Worm (Caenorhabditis elegans): Measurements from ENCODE around the gene sec-61.G.

Gene sec-61.G

DNA sequence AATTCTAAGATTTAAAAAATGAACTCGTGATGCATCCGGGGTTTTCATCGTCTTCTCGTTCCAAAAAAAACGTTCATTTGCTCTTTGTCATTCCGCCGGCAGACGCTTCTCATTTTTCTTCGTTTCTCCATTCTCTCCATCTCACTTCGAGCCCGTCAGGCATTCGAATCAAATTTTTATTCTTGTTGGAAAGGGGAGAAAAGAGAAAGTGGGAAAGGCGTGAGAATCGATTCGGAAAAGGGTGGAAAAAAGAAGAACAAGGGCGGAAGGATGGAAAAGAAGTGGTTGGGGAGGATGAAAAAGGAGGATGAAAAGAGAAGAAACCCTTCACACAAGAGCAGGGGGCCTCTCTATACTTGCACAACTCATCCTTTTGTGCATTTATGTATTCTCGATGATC, 7.9 kb upstream of the sec-61.G start (continued):
- no peak for TF ChIP-seq Y75B8A.6 (GFP tag; IDR thresholded peaks at IDR 0.05)
- TF ChIP-seq nhr-11 (tag; optimal IDR thresholded peaks at IDR 0.05) = no peak
- peak; percentile 87 for TF ChIP-seq aha-1 (tag)
- no peak for TF ChIP-seq nhr-10 (tag; optimal IDR thresholded peaks at IDR 0.05)
- TF ChIP-seq mep-1 (tag; optimal IDR thresholded peaks at IDR 0.05) = peak; percentile 32
- TF ChIP-seq daf-8 (GFP tag; IDR thresholded peaks at IDR 0.05) = no peak
- TF ChIP-seq lsy-2 (tag; optimal IDR thresholded peaks at IDR 0.05) = peak in 1 of 2 experiments; percentile 3
- no peak for TF ChIP-seq egl-43 (GFP tag; IDR thresholded peaks at IDR 0.05)
- no peak for TF ChIP-seq ceh-82 (tag; optimal IDR thresholded peaks at IDR 0.05)
- no peak for TF ChIP-seq T26A8.4 (GFP tag; IDR thresholded peaks at IDR 0.05)
- TF ChIP-seq cey-2 (tag; optimal IDR thresholded peaks at IDR 0.05; ENCODE audit: borderline replicate concordance, insufficient read depth) = no peak
- TF ChIP-seq mdl-1 (tag; optimal IDR thresholded peaks at IDR 0.05) = peak in 1 of 2 experiments; percentile 8
- TF ChIP-seq snpc-1.2 (GFP tag; IDR thresholded peaks at IDR 0.05) = no peak
- TF ChIP-seq hif-1 (tag; optimal IDR thresholded peaks at IDR 0.05) = no peak
- no peak for TF ChIP-seq zag-1 (tag; optimal IDR thresholded peaks at IDR 0.05)
- no peak for TF ChIP-seq aly-2 (tag; optimal IDR thresholded peaks at IDR 0.05)
- TF ChIP-seq ces-1 (GFP tag; optimal IDR thresholded peaks at IDR 0.05) = no peak
- TF ChIP-seq unc-130 (GFP tag; optimal IDR thresholded peaks at IDR 0.05) = no peak
- 0 out of 2 replicates have a peak, but pooled peaks have one; percentile 12 for TF ChIP-seq ceh-20 (GFP tag; IDR thresholded peaks at IDR 0.05)
- TF ChIP-seq ztf-7 (tag; optimal IDR thresholded peaks at IDR 0.05) = no peak
- TF ChIP-seq zfp-2 (tag; optimal IDR thresholded peaks at IDR 0.05) = no peak
- no peak for TF ChIP-seq nhr-76 (tag; optimal IDR thresholded peaks at IDR 0.05)
- TF ChIP-seq nhr-237 (tag; optimal IDR thresholded peaks at IDR 0.05) = no peak
- TF ChIP-seq pha-4 (GFP tag; IDR thresholded peaks at IDR 0.05) = no peak
- TF ChIP-seq pha-4 (tag; optimal IDR thresholded peaks at IDR 0.05) = no peak
- TF ChIP-seq hmg-1.1 (GFP tag; IDR thresholded peaks at IDR 0.05) = 0 out of 2 replicates have a peak, but pooled peaks have one; percentile 21
- TF ChIP-seq unc-39 (tag; optimal IDR thresholded peaks at IDR 0.05) = no peak
- no peak for TF ChIP-seq daf-19 (GFP tag; conservative IDR thresholded peaks at IDR 0.05)
- TF ChIP-seq Y48G9A.11 (GFP tag; IDR thresholded peaks at IDR 0.05) = no peak
- TF ChIP-seq zfp-3 (GFP tag; conservative IDR thresholded peaks at IDR 0.05) = no peak
- no peak for TF ChIP-seq sdz-12 (GFP tag; optimal IDR thresholded peaks at IDR 0.05)
- no peak for TF ChIP-seq daf-16 (GFP tag; optimal IDR thresholded peaks at IDR 0.05)
- no peak for TF ChIP-seq daf-16 (tag; optimal IDR thresholded peaks at IDR 0.05)
- no peak for TF ChIP-seq F44E2.7 (GFP tag; IDR thresholded peaks at IDR 0.05)
- TF ChIP-seq ctbp-1 (GFP tag; IDR thresholded peaks at IDR 0.05) = 0 out of 2 replicates have a peak, but pooled peaks have one; percentile 43
- TF ChIP-seq unc-62 (GFP tag; optimal IDR thresholded peaks at IDR 0.05 in 1 of 2) = peak in 1 of 2 experiments; percentile 65
- TF ChIP-seq unc-62 (tag; optimal IDR thresholded peaks at IDR 0.05) = no peak
- TF ChIP-seq D1046.2 (GFP tag; IDR thresholded peaks at IDR 0.05) = no peak
- TF ChIP-seq ztf-11 (tag; optimal IDR thresholded peaks at IDR 0.05) = no peak
- TF ChIP-seq nhr-6 (tag; optimal IDR thresholded peaks at IDR 0.05) = no peak
- no peak for TF ChIP-seq skn-1 (tag; optimal IDR thresholded peaks at IDR 0.05)
- TF ChIP-seq nhr-25 (tag; optimal IDR thresholded peaks at IDR 0.05; ENCODE audit: borderline replicate concordance, insufficient read depth) = no peak
- no peak for TF ChIP-seq nhr-111 (GFP tag; optimal IDR thresholded peaks at IDR 0.05)
- peak; percentile 34 for TF ChIP-seq rbr-2 (tag; optimal IDR thresholded peaks at IDR 0.05)
- no peak for TF ChIP-seq pqm-1 (tag; optimal IDR thresholded peaks at IDR 0.05)
- TF ChIP-seq dmd-8 (GFP tag; IDR thresholded peaks at IDR 0.05) = no peak
- TF ChIP-seq fos-1 (tag; optimal IDR thresholded peaks at IDR 0.05) = no peak
- no peak for TF ChIP-seq ZK337.2 (GFP tag; IDR thresholded peaks at IDR 0.05)
- no peak for TF ChIP-seq vab-7 (GFP tag; IDR thresholded peaks at IDR 0.05)
- TF ChIP-seq ceh-32 (tag; optimal IDR thresholded peaks at IDR 0.05; ENCODE audit: poor library complexity) = no peak
- no peak for TF ChIP-seq nhr-42 (GFP tag; IDR thresholded peaks at IDR 0.05)
- no peak for TF ChIP-seq arid-1 (GFP tag; conservative IDR thresholded peaks at IDR 0.05)
- TF ChIP-seq gei-8 (GFP tag; optimal IDR thresholded peaks at IDR 0.05) = no peak
